Worm (Caenorhabditis elegans): ENCODE measurements around the gene Y38H6C.21.

- TF ChIP-seq nhr-12 (tag; optimal IDR thresholded peaks at IDR 0.05) (no peak), sptf-1 (tag; optimal IDR thresholded peaks at IDR 0.05) (no peak), mep-1 (tag; optimal IDR thresholded peaks at IDR 0.05) (no peak), drap-1 (GFP tag; optimal IDR thresholded peaks at IDR 0.05) (no peak), snpc-4 (tag; optimal IDR thresholded peaks at IDR 0.05) (no peak), ceh-39 (tag; optimal IDR thresholded peaks at IDR 0.05) (no peak), zip-8 (tag; optimal IDR thresholded peaks at IDR 0.05) (no peak), nhr-237 (tag; optimal IDR thresholded peaks at IDR 0.05) (no peak), nhr-28 (tag; optimal IDR thresholded peaks at IDR 0.05) (no peak), lsy-2 (tag; optimal IDR thresholded peaks at IDR 0.05) (no peak), ceh-43 (GFP tag; optimal IDR thresholded peaks at IDR 0.05) (no peak), unc-62 (GFP tag; optimal IDR thresholded peaks at IDR 0.05) (no peak), nhr-2 (tag; optimal IDR thresholded peaks at IDR 0.05) (no peak), nhr-76 (tag; optimal IDR thresholded peaks at IDR 0.05) (no peak)
Measured at ce11 chrV:20561795-20562194, 6.7 kb upstream of the Y38H6C.21 start, which contains the start of gene F26F2.1.
